Worm (Caenorhabditis elegans) whole organism, young adult: ENCODE measurements around the gene T14G12.11.

ENCODE experiments used
- dpl-1 ChIP-seq: fragments of 150-350 bp; optimal IDR thresholded peaks from 2 replicates; lab custom pipeline; 2014; ENCODE audit warnings: missing biosample characterization, missing genetic modification reagents, missing genetic modification characterization
- pha-4 ChIP-seq: fragments of 150-350 bp; sonication (generic microtip); optimal IDR thresholded peaks from 2 replicates; lab custom pipeline; 2014; ENCODE audit warnings: missing biosample characterization, missing genetic modification reagents, missing genetic modification characterization
- sdz-38 ChIP-seq: sonication (generic microtip); optimal IDR thresholded peaks from 2 replicates; lab custom pipeline; 2016; ENCODE audit warnings: missing genotype, missing genetic modification characterization, missing compliant biosample characterization

DNA sequence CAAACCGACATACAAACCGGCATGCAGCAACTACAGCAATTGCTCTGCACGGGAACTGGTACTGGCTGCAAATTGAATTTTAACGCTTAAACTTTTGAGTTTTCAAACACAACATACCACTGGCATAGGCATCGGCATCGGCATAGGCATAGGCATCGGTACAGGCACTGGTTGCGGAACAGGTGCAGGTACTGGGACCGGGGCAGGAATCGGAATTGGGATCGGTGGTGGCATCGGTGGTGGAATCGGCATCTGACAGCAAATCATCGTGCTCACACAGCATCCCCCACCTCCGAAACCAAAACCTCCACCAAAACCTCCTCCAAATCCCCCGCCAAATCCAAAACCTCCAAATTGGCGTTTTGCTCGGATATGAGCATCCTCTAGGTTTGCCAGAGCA is 31.8 kb upstream of the T14G12.11 start:
- TF ChIP-seq pha-4 (tag; lab: Kevin White, UChicago) (no peak), sdz-38 (tag; lab: Kevin White, UChicago) (no peak), dpl-1 (no peak)
